Worm (Caenorhabditis elegans): ENCODE data around the gene fbxb-44.

DNA sequence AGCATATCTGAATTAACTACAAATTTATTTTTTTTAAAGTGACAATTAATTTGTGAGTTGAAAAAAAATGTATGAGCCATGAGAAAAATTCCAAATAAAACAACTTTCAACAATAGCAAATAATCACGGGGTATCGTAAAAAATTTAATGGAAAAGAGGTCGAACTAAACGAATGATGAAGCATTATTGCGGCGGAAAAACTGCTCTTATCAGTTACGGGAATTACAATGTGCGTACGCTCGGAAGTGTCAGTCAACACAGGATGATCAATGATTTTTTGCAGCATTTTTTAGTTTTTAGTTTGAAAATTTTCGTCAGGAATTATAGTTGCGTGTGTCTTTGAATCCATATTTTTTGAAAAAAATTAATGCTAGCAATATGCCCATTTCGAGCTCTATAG is 38.1 kb downstream of the fbxb-44 start:
- TF ChIP-seq ref-1 (GFP tag; conservative IDR thresholded peaks at IDR 0.05) (no peak), ztf-23 (GFP tag; IDR thresholded peaks at IDR 0.05) (no peak), tab-1 (GFP tag; IDR thresholded peaks at IDR 0.05) (no peak)
